Fruit fly (Drosophila melanogaster): ENCODE data around the gene e.

e gene

DNA sequence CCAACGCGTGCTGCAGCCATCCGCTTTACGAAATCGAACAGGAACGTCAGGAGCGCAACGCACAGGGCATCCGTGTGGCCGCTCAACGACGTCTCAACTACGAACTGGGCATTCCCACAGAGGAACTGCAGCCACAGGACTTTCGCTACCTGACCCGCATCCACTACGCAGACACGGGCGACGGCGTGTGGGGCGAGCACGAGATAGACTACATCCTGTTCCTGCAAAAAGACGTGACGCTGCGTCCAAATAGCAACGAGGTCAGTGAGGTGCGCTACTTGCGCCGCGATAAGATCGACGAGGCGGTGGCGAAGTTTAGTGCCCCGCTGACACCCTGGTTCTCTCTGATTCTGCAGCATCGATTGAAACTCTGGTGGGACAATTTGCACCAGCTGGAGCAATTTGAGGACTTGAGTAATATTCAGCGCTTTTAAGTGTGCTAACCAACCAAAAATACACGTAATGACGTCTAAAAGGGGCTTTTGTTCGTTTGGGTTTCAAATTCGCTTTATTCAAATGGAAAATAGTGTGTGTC lies 33.7 kb upstream of the e start:
- TF ChIP-seq kay (GFP tag; ENCODE audit: borderline replicate concordance), result no peak
- TF ChIP-seq CG33017 (tag; optimal IDR thresholded peaks at IDR 0.05), result no peak
- no peak for TF ChIP-seq toe (GFP tag; optimal IDR thresholded peaks at IDR 0.05)
- TF ChIP-seq pad (GFP tag; optimal IDR thresholded peaks at IDR 0.05), result no peak
- TF ChIP-seq tj (GFP tag; optimal IDR thresholded peaks at IDR 0.05), result no peak
- TF ChIP-seq CG7045 (GFP tag; optimal IDR thresholded peaks at IDR 0.05), result no peak
- TF ChIP-seq Clk (GFP tag; optimal IDR thresholded peaks at IDR 0.05), result no peak
- no peak for TF ChIP-seq CG7101 (tag; optimal IDR thresholded peaks at IDR 0.05)
- TF ChIP-seq cic (GFP tag; optimal IDR thresholded peaks at IDR 0.05), result no peak
- no peak for TF ChIP-seq ovo (GFP tag; optimal IDR thresholded peaks at IDR 0.05)
- TF ChIP-seq Mnt (GFP tag; optimal IDR thresholded peaks at IDR 0.05), result no peak
- no peak for TF ChIP-seq CG14711 (tag; optimal IDR thresholded peaks at IDR 0.05)
- TF ChIP-seq bab1 (GFP tag; optimal IDR thresholded peaks at IDR 0.05), result no peak
- TF ChIP-seq cnc (optimal IDR thresholded peaks at IDR 0.05), result no peak
- no peak for TF ChIP-seq Hr96 (GFP tag; optimal IDR thresholded peaks at IDR 0.05)

DNA sequence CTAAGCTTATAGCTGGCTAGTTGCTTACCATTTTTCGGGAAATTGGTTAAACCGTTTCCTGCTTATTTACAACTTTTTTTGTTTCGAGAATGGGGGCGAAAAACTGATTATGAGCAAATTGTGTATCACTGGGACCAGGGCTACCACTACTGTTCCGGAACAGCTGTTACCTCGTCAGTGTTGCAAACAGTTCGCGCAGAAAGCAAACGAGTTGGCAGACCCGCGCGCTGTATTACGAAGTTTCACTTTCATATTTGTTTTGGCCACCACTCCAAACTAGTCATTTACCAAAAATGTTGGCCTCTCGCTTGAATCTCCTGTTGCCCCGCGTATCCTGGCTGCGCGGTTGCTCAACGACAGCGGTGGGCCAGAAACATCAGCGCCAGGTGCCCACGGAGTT lies 32.9 kb upstream of the e start, which contains the start of the genes AP-2sigma and Idi:
TSS of gene AP-2sigma (minus strand) at position 153 of the 400 bp plus-strand sequence.
TSS of gene Idi (plus strand) at position 204 of the 400 bp plus-strand sequence.
- TF ChIP-seq Crg-1 (GFP tag; optimal IDR thresholded peaks at IDR 0.05) (peak; percentile 65), CG5204 (GFP tag; optimal IDR thresholded peaks at IDR 0.05) (no peak), Hr96 (GFP tag; optimal IDR thresholded peaks at IDR 0.05) (no peak), bab1 (GFP tag; optimal IDR thresholded peaks at IDR 0.05) (peak; percentile 31), CG7045 (GFP tag; optimal IDR thresholded peaks at IDR 0.05) (peak; percentile 28), CG11617 (GFP tag; optimal IDR thresholded peaks at IDR 0.05) (peak; percentile 34), kay (GFP tag; ENCODE audit: borderline replicate concordance) (no peak), pad (GFP tag; optimal IDR thresholded peaks at IDR 0.05) (peak; percentile 58), cnc (optimal IDR thresholded peaks at IDR 0.05) (no peak), CG12768 (GFP tag; optimal IDR thresholded peaks at IDR 0.05) (peak; percentile 22), tj (GFP tag; optimal IDR thresholded peaks at IDR 0.05) (peak; percentile 26), CG33017 (tag; optimal IDR thresholded peaks at IDR 0.05) (peak; percentile 11), cic (GFP tag; optimal IDR thresholded peaks at IDR 0.05) (peak; percentile 63), Clk (GFP tag; optimal IDR thresholded peaks at IDR 0.05) (peak; percentile 47), CG14711 (tag; optimal IDR thresholded peaks at IDR 0.05) (peak; percentile 26), toe (GFP tag; optimal IDR thresholded peaks at IDR 0.05) (no peak), CG1620 (GFP tag; optimal IDR thresholded peaks at IDR 0.05) (peak; percentile 55), ovo (GFP tag; optimal IDR thresholded peaks at IDR 0.05) (no peak), CG7101 (tag; optimal IDR thresholded peaks at IDR 0.05) (peak; percentile 51), Mnt (GFP tag; optimal IDR thresholded peaks at IDR 0.05) (peak; percentile 55)

DNA sequence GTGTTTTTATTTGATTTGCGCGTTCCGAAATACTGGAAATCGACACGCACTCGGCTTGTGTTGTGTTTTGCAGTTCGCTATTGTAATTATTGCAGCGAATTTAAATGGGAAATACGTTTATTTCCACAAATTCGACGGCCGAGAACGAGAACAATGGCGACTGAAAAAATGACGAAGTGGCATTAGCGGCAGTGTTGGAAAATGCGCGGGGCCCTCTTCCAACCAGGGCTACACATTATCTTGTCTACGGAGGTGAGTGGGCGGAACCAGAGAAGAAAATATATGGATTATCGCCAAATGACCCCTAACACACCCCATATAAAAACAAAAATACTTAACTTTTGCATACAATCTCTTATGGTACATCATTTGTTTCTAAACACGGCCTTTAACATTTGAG lies 31.9 kb upstream of the e start, which contains the start of gene Rab1:
TSS of gene Rab1 (minus strand) at position 188 of the 400 bp plus-strand sequence.
- TF ChIP-seq kay (GFP tag; ENCODE audit: borderline replicate concordance) (peak; percentile 61), Hr96 (GFP tag; optimal IDR thresholded peaks at IDR 0.05) (peak; percentile 72), CG7101 (tag; optimal IDR thresholded peaks at IDR 0.05) (peak; percentile 61), CG11617 (GFP tag; optimal IDR thresholded peaks at IDR 0.05) (peak; percentile 10), CG1620 (GFP tag; optimal IDR thresholded peaks at IDR 0.05) (peak; percentile 73), Crg-1 (GFP tag; optimal IDR thresholded peaks at IDR 0.05) (peak; percentile 80), bab1 (GFP tag; optimal IDR thresholded peaks at IDR 0.05) (peak; percentile 68), CG14711 (tag; optimal IDR thresholded peaks at IDR 0.05) (peak; percentile 17), cic (GFP tag; optimal IDR thresholded peaks at IDR 0.05) (peak; percentile 42), ovo (GFP tag; optimal IDR thresholded peaks at IDR 0.05) (peak; percentile 40), tj (GFP tag; optimal IDR thresholded peaks at IDR 0.05) (peak; percentile 42), CG5204 (GFP tag; optimal IDR thresholded peaks at IDR 0.05) (no peak), Mnt (GFP tag; optimal IDR thresholded peaks at IDR 0.05) (peak; percentile 71), pad (GFP tag; optimal IDR thresholded peaks at IDR 0.05) (peak; percentile 50), CG7045 (GFP tag; optimal IDR thresholded peaks at IDR 0.05) (peak; percentile 19), CG12768 (GFP tag; optimal IDR thresholded peaks at IDR 0.05) (peak; percentile 65), Clk (GFP tag; optimal IDR thresholded peaks at IDR 0.05) (no peak), toe (GFP tag; optimal IDR thresholded peaks at IDR 0.05) (peak; percentile 63), cnc (optimal IDR thresholded peaks at IDR 0.05) (no peak), CG33017 (tag; optimal IDR thresholded peaks at IDR 0.05) (peak; percentile 29)

DNA sequence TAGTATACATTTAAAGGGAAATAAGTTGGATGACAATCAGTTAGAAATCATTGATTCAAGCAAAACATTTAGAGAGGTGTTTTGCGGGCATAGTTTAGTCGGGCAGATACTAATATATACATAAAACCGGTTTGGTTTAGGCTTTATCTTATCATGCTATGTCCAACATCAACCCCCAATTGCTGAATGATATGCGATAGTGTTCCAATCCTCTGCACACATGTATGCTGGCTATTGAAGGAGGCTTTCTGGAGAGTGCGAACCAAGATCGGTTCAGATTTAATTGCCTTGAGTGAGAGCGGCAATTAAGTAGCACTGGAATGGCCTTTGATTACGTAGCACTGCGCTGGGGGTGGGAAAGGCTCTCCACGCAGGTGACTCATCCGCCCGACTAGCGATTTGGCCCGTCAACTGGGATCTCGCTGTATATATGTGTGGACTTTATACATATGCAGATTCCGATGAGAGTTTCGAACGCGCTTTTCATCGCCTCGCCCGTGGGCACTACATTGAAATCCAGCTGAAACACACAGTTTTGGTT lies 31.1 kb upstream of the e start:
- TF ChIP-seq CG12768 (GFP tag; optimal IDR thresholded peaks at IDR 0.05), result peak; percentile 19
- TF ChIP-seq CG7101 (tag; optimal IDR thresholded peaks at IDR 0.05), result no peak
- TF ChIP-seq kay (GFP tag; ENCODE audit: borderline replicate concordance), result peak; percentile 32

DNA sequence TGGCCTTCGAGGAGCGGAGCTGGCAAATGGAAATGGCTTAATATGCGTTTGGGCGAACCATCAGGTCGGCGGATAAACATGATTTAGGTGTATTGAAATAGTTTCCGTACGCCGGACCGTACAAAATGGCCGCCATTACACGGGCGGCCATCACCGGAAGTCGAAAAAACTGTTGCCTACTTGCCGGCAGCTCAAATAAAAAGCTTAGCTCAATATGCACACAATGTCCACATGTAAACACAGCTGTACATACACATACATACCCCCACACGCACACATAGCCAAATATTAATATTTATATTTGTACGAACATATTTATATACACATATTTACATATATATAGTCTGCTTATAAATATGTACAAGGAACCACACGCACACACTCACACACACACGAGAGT lies 26.2 kb upstream of the e start:
- TF ChIP-seq bab1 (GFP tag; optimal IDR thresholded peaks at IDR 0.05), result peak; percentile 1
- no peak for TF ChIP-seq tj (GFP tag; optimal IDR thresholded peaks at IDR 0.05)

DNA sequence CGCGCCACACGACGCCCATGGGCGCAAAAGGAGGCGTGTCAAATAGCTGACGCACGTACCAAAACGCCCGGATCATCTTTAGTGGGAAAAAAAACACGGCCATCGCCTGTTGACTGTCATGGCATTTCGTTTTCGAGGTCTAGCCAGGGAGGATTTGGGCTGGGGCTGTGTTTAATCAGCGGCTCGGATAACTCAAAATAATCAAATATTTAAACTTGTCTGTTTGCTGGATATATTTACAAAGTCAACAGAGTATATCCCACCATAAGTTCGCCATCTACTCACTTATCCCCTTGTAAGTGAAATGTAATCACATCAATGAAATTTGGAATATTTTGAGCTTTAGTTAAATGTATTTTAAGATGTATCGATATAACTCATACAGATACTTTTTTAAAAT lies 23.8 kb upstream of the e start:
- TF ChIP-seq CG7101 (tag; optimal IDR thresholded peaks at IDR 0.05), result no peak
- TF ChIP-seq toe (GFP tag; optimal IDR thresholded peaks at IDR 0.05), result no peak
- no peak for TF ChIP-seq CG7045 (GFP tag; optimal IDR thresholded peaks at IDR 0.05)
- no peak for TF ChIP-seq CG5204 (GFP tag; optimal IDR thresholded peaks at IDR 0.05)
- TF ChIP-seq cic (GFP tag; optimal IDR thresholded peaks at IDR 0.05), result no peak
- TF ChIP-seq tj (GFP tag; optimal IDR thresholded peaks at IDR 0.05), result no peak
- no peak for TF ChIP-seq Mnt (GFP tag; optimal IDR thresholded peaks at IDR 0.05)
- TF ChIP-seq cnc (optimal IDR thresholded peaks at IDR 0.05), result no peak
- no peak for TF ChIP-seq CG12768 (GFP tag; optimal IDR thresholded peaks at IDR 0.05)
- no peak for TF ChIP-seq Hr96 (GFP tag; optimal IDR thresholded peaks at IDR 0.05)
- TF ChIP-seq kay (GFP tag; ENCODE audit: borderline replicate concordance), result no peak
- no peak for TF ChIP-seq Crg-1 (GFP tag; optimal IDR thresholded peaks at IDR 0.05)
- no peak for TF ChIP-seq Clk (GFP tag; optimal IDR thresholded peaks at IDR 0.05)
- no peak for TF ChIP-seq ovo (GFP tag; optimal IDR thresholded peaks at IDR 0.05)
- no peak for TF ChIP-seq CG1620 (GFP tag; optimal IDR thresholded peaks at IDR 0.05)
- no peak for TF ChIP-seq pad (GFP tag; optimal IDR thresholded peaks at IDR 0.05)
- no peak for TF ChIP-seq bab1 (GFP tag; optimal IDR thresholded peaks at IDR 0.05)
- TF ChIP-seq CG11617 (GFP tag; optimal IDR thresholded peaks at IDR 0.05), result no peak
- TF ChIP-seq CG14711 (tag; optimal IDR thresholded peaks at IDR 0.05), result no peak
